Worm (Caenorhabditis elegans) whole organism, L3 larva: Measurements from ENCODE around the gene F58F12.4.

Experiments used
- R02D3.7 ChIP-seq: fragments of 150-350 bp; optimal IDR thresholded peaks from 2 replicates; lab custom pipeline; 2014; ENCODE audit warnings: missing biosample characterization, missing genetic modification characterization
- ZK546.5 ChIP-seq: sonication (generic microtip); optimal IDR thresholded peaks from 2 replicates; lab custom pipeline; 2017; ENCODE audit warnings: missing biosample characterization, missing genetic modification characterization
- aly-2 ChIP-seq: fragments of 150-350 bp; optimal IDR thresholded peaks from 2 replicates; lab custom pipeline; 2014; ENCODE audit warnings: missing biosample characterization, missing genetic modification characterization
- ama-1 ChIP-seq: fragments of 150-350 bp; optimal IDR thresholded peaks from 2 replicates; lab custom pipeline; 2018
- ceh-16 ChIP-seq: sonication (generic microtip); optimal IDR thresholded peaks from 2 replicates; lab custom pipeline; 2017; ENCODE audit warnings: missing biosample characterization, missing genetic modification characterization
- ceh-28 ChIP-seq: fragments of 150-350 bp; optimal IDR thresholded peaks from 2 replicates; lab custom pipeline; 2014; ENCODE audit warnings: missing biosample characterization, missing genetic modification reagents, missing genetic modification characterization
- ceh-82 ChIP-seq: fragments of 150-350 bp; optimal IDR thresholded peaks from 2 replicates; lab custom pipeline; 2014; ENCODE audit warnings: missing biosample characterization, missing genetic modification characterization
- ceh-9 ChIP-seq: sonication (generic microtip); optimal IDR thresholded peaks from 2 replicates; lab custom pipeline; 2018; ENCODE audit warnings: missing biosample characterization, missing genetic modification characterization
- daf-12 ChIP-seq: fragments of 150-350 bp; optimal IDR thresholded peaks from 2 replicates; lab custom pipeline; 2014; ENCODE audit warnings: missing biosample characterization, missing genetic modification reagents, missing genetic modification characterization
- egl-27 ChIP-seq: sonication (generic microtip); optimal IDR thresholded peaks from 4 replicates; lab custom pipeline; 2017; ENCODE audit warnings: missing biosample characterization, missing genetic modification reagents, missing genetic modification characterization
- egl-5 ChIP-seq: fragments of 150-350 bp; optimal IDR thresholded peaks from 2 replicates; lab custom pipeline; 2017; ENCODE audit warnings: missing biosample characterization, missing genetic modification reagents, missing genetic modification characterization, inconsistent platforms
- elt-1 ChIP-seq: fragments of 150-350 bp; optimal IDR thresholded peaks from 2 replicates; lab custom pipeline; 2014; ENCODE audit warnings: missing biosample characterization, missing genetic modification characterization
- elt-2 ChIP-seq: sonication (generic microtip); optimal IDR thresholded peaks from 2 replicates; lab custom pipeline; 2016; ENCODE audit warnings: missing genetic modification reagents, mild to moderate bottlenecking, missing genetic modification characterization, missing compliant biosample characterization
- elt-3 ChIP-seq, 3 experiments: fragments of 150-350 bp in 1 of 3; sonication (generic microtip) in 2 of 3; optimal IDR thresholded peaks; 2 replicates in 2 of 3; 4 replicates in 1 of 3; lab custom pipeline; 2014 to 2017; ENCODE audit warnings: missing biosample characterization in 3 of 3, missing genetic modification characterization in 3 of 3
- eor-1 ChIP-seq, 2 experiments: fragments of 150-350 bp; optimal IDR thresholded peaks; 2 replicates each; lab custom pipeline; 2014 to 2018; ENCODE audit warnings: missing biosample characterization in 2 of 2, missing genetic modification characterization in 2 of 2
- fkh-10 ChIP-seq: sonication (generic microtip); optimal IDR thresholded peaks from 2 replicates; lab custom pipeline; 2017; ENCODE audit warnings: missing biosample characterization, missing genetic modification reagents, missing genetic modification characterization
- fkh-2 ChIP-seq: fragments of 150-350 bp; optimal IDR thresholded peaks from 2 replicates; lab custom pipeline; 2014; ENCODE audit warnings: missing biosample characterization, missing genetic modification reagents, missing genetic modification characterization
- fos-1 ChIP-seq: fragments of 150-350 bp; optimal IDR thresholded peaks from 2 replicates; lab custom pipeline; 2014; ENCODE audit warnings: missing biosample characterization, missing genetic modification characterization
- hmg-11 ChIP-seq: sonication (generic microtip); optimal IDR thresholded peaks from 2 replicates; lab custom pipeline; 2016; ENCODE audit warnings: missing genetic modification characterization, missing compliant biosample characterization
- jun-1 ChIP-seq: fragments of 150-350 bp; optimal IDR thresholded peaks from 2 replicates; lab custom pipeline; 2014; ENCODE audit warnings: missing biosample characterization, missing genetic modification reagents, missing genetic modification characterization
- lin-15B ChIP-seq: fragments of 150-350 bp; optimal IDR thresholded peaks from 2 replicates; lab custom pipeline; 2014; ENCODE audit warnings: missing biosample characterization, missing genetic modification characterization
- lin-39 ChIP-seq: fragments of 150-350 bp; optimal IDR thresholded peaks from 2 replicates; lab custom pipeline; 2018; ENCODE audit warnings: missing biosample characterization, missing genetic modification reagents, missing genetic modification characterization
- lsy-12 ChIP-seq: sonication (generic microtip); optimal IDR thresholded peaks from 2 replicates; lab custom pipeline; 2016; ENCODE audit warnings: mild to moderate bottlenecking, missing genetic modification characterization, missing compliant biosample characterization
- mdl-1 ChIP-seq: fragments of 150-350 bp; optimal IDR thresholded peaks from 2 replicates; lab custom pipeline; 2014; ENCODE audit warnings: missing biosample characterization, missing genetic modification characterization
- mml-1 ChIP-seq: fragments of 150-350 bp; sonication (generic microtip); optimal IDR thresholded peaks from 3 replicates; lab custom pipeline; 2014; ENCODE audit warnings: missing biosample characterization, missing genetic modification characterization
- nfya-1 ChIP-seq: sonication (generic microtip); optimal IDR thresholded peaks from 2 replicates; lab custom pipeline; 2017; ENCODE audit warnings: missing genetic modification characterization, mild to moderate bottlenecking, missing compliant biosample characterization, antibody characterized with exemption, moderate library complexity; ENCODE audit not compliant: insufficient read depth
- nhr-11 ChIP-seq: fragments of 150-350 bp; optimal IDR thresholded peaks from 2 replicates; lab custom pipeline; 2014; ENCODE audit warnings: missing biosample characterization, missing genetic modification characterization
- nhr-12 ChIP-seq: fragments of 150-350 bp; optimal IDR thresholded peaks from 2 replicates; lab custom pipeline; 2014; ENCODE audit warnings: missing biosample characterization, missing genetic modification characterization
- nhr-23 ChIP-seq: fragments of 150-350 bp; optimal IDR thresholded peaks from 2 replicates; lab custom pipeline; 2014; ENCODE audit warnings: missing biosample characterization, missing genetic modification reagents, missing genetic modification characterization
- nhr-237 ChIP-seq: fragments of 150-350 bp; optimal IDR thresholded peaks from 2 replicates; lab custom pipeline; 2014; ENCODE audit warnings: missing biosample characterization, missing genetic modification characterization
- nhr-25 ChIP-seq: sonication (generic microtip); optimal IDR thresholded peaks from 2 replicates; lab custom pipeline; 2017; ENCODE audit warnings: missing biosample characterization, missing genetic modification characterization
- nhr-28 ChIP-seq: fragments of 150-350 bp; optimal IDR thresholded peaks from 2 replicates; lab custom pipeline; 2014; ENCODE audit warnings: missing biosample characterization, missing genetic modification characterization
- nhr-43 ChIP-seq: sonication (generic microtip); optimal IDR thresholded peaks from 2 replicates; lab custom pipeline; 2016; ENCODE audit warnings: mild to moderate bottlenecking, missing genetic modification characterization, missing compliant biosample characterization; ENCODE audit not compliant: poor library complexity, severe bottlenecking
- nhr-67 ChIP-seq: fragments of 150-350 bp; optimal IDR thresholded peaks from 2 replicates; lab custom pipeline; 2014; ENCODE audit warnings: missing biosample characterization, missing genetic modification characterization
- nhr-76 ChIP-seq: fragments of 150-350 bp; sonication (generic microtip); optimal IDR thresholded peaks from 5 replicates; lab custom pipeline; 2014; ENCODE audit warnings: missing biosample characterization, missing genetic modification characterization
- nhr-77 ChIP-seq: fragments of 150-350 bp; optimal IDR thresholded peaks from 2 replicates; lab custom pipeline; 2014; ENCODE audit warnings: missing biosample characterization, missing genetic modification characterization
- pha-4 ChIP-seq: fragments of 150-350 bp; optimal IDR thresholded peaks from 2 replicates; lab custom pipeline; 2014; ENCODE audit warnings: missing biosample characterization, missing genetic modification reagents, missing genetic modification characterization
- pqm-1 ChIP-seq: fragments of 150-350 bp; optimal IDR thresholded peaks from 2 replicates; lab custom pipeline; 2017; ENCODE audit warnings: missing biosample characterization, missing genetic modification characterization, inconsistent platforms
- sea-2 ChIP-seq: fragments of 150-350 bp; sonication (generic microtip); optimal IDR thresholded peaks from 4 replicates; lab custom pipeline; 2014; ENCODE audit warnings: missing biosample characterization, missing genetic modification reagents, missing genetic modification characterization
- skn-1 ChIP-seq: fragments of 150-350 bp; optimal IDR thresholded peaks from 2 replicates; lab custom pipeline; 2014; ENCODE audit warnings: missing biosample characterization, missing genetic modification characterization
- snpc-4 ChIP-seq: fragments of 150-350 bp; optimal IDR thresholded peaks from 2 replicates; lab custom pipeline; 2014; ENCODE audit warnings: missing biosample characterization, missing genetic modification characterization
- tbx-2 ChIP-seq: sonication (generic microtip); optimal IDR thresholded peaks from 2 replicates; lab custom pipeline; 2016; ENCODE audit warnings: mild to moderate bottlenecking, missing genetic modification characterization, missing compliant biosample characterization
- unc-39 ChIP-seq: sonication (generic microtip); optimal IDR thresholded peaks from 4 replicates; lab custom pipeline; 2017; ENCODE audit warnings: missing biosample characterization, missing genetic modification characterization
- unc-62 ChIP-seq: fragments of 150-350 bp; sonication (generic microtip); optimal IDR thresholded peaks from 4 replicates; lab custom pipeline; 2014; ENCODE audit warnings: missing biosample characterization, missing genetic modification reagents, missing genetic modification characterization
- zag-1 ChIP-seq: fragments of 150-350 bp; optimal IDR thresholded peaks from 2 replicates; lab custom pipeline; 2014; ENCODE audit warnings: missing biosample characterization, missing genetic modification characterization
- ztf-11 ChIP-seq: fragments of 150-350 bp; optimal IDR thresholded peaks from 2 replicates; lab custom pipeline; 2014; ENCODE audit warnings: missing biosample characterization, missing genetic modification characterization
- ztf-4 ChIP-seq: fragments of 150-350 bp; optimal IDR thresholded peaks from 2 replicates; lab custom pipeline; 2014; ENCODE audit warnings: missing biosample characterization, missing genetic modification characterization

F58F12.4 gene

DNA sequence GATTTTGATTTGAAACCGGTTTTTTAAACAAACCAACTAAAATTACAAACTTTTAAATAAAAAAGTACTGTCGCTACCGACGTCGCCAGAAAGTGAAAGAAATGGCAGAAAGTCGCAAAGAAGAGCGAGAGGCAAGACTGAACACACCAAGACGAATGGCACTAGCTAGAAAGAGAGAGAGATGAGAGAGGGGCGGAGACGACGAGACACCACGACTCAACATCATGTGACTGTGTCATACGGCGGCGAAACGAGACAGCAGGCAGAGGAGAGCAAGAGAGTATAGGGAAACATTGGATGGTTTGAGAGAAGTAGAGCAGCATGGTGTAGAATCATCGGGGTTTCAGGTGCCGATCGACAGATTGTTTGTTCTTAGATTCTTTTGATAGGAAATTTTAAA lies 38.2 kb upstream of the F58F12.4 start:
- TF ChIP-seq mml-1 (tag; lab: Kevin White, UChicago) = no peak
- peak; percentile 18 for TF ChIP-seq nhr-77 (tag; lab: Kevin White, UChicago)
- TF ChIP-seq jun-1 (tag; lab: Kevin White, UChicago) = peak; percentile 94
- TF ChIP-seq sea-2 (GFP tag; lab: Kevin White, UChicago) = no peak
- no peak for TF ChIP-seq nhr-237 (tag; lab: Kevin White, UChicago)
- TF ChIP-seq nhr-67 (tag; lab: Kevin White, UChicago) = no peak
- TF ChIP-seq hmg-11 (tag; lab: Kevin White, UChicago) = peak; percentile 94
- TF ChIP-seq daf-12 (tag; lab: Kevin White, UChicago) = no peak
- TF ChIP-seq ceh-82 (tag; lab: Kevin White, UChicago) = no peak
- no peak for TF ChIP-seq zag-1 (tag; lab: Kevin White, UChicago)
- peak; percentile 55 for TF ChIP-seq R02D3.7 (tag; lab: Kevin White, UChicago)
- no peak for TF ChIP-seq fkh-2
- TF ChIP-seq ztf-11 (tag; lab: Kevin White, UChicago) = no peak
- TF ChIP-seq ztf-4 (tag; lab: Kevin White, UChicago) = no peak
- TF ChIP-seq nhr-25 = peak; percentile 98
- peak; percentile 92 for TF ChIP-seq lin-39 (tag; lab: Kevin White, UChicago)
- no peak for TF ChIP-seq ZK546.5
- peak; percentile 85 for TF ChIP-seq nhr-43 (tag; lab: Kevin White, UChicago)
- no peak for TF ChIP-seq aly-2 (tag; lab: Kevin White, UChicago)
- TF ChIP-seq unc-62 = peak; percentile 71
- no peak for TF ChIP-seq ceh-16
- TF ChIP-seq unc-39 (tag; lab: Kevin White, UChicago) = no peak
- no peak for TF ChIP-seq nhr-28 (tag; lab: Kevin White, UChicago)
- TF ChIP-seq nhr-12 (tag; lab: Kevin White, UChicago) = no peak
- TF ChIP-seq elt-3 (tag; optimal IDR thresholded peaks at IDR 0.05; lab: Kevin White, UChicago) = no peak
- peak; percentile 94 for TF ChIP-seq nfya-1 (tag; lab: Kevin White, UChicago)
- TF ChIP-seq elt-1 (tag; lab: Kevin White, UChicago) = peak; percentile 74
- no peak for TF ChIP-seq eor-1 (tag; optimal IDR thresholded peaks at IDR 0.05; lab: Kevin White, UChicago)
- peak; percentile 74 for TF ChIP-seq ceh-28 (tag; lab: Kevin White, UChicago)
- TF ChIP-seq nhr-76 = no peak
- peak; percentile 94 for TF ChIP-seq pha-4
- TF ChIP-seq egl-5 = peak; percentile 79
- peak; percentile 75 for TF ChIP-seq pqm-1 (tag; lab: Kevin White, UChicago)
- no peak for TF ChIP-seq snpc-4 (tag; lab: Kevin White, UChicago)
- peak; percentile 87 for TF ChIP-seq elt-2 (tag; lab: Kevin White, UChicago)
- peak; percentile 50 for TF ChIP-seq egl-27 (tag; lab: Kevin White, UChicago)
- TF ChIP-seq skn-1 (tag; lab: Kevin White, UChicago) = peak; percentile 89
- peak; percentile 66 for TF ChIP-seq mdl-1
- peak; percentile 93 for TF ChIP-seq nhr-23 (tag; lab: Kevin White, UChicago)
- peak; percentile 53 for TF ChIP-seq fkh-10 (GFP tag; lab: Kevin White, UChicago)
- TF ChIP-seq tbx-2 (tag; lab: Kevin White, UChicago) = peak; percentile 62
- peak; percentile 83 for TF ChIP-seq lin-15B (tag; lab: Kevin White, UChicago)
- peak; percentile 98 for TF ChIP-seq ama-1
- no peak for TF ChIP-seq fos-1 (tag; lab: Kevin White, UChicago)
- TF ChIP-seq lsy-12 (tag; lab: Kevin White, UChicago) = peak; percentile 79
- TF ChIP-seq nhr-11 (tag; lab: Kevin White, UChicago) = peak; percentile 81
- TF ChIP-seq ceh-9 (tag; lab: Kevin White, UChicago) = no peak
